Fruit fly (Drosophila melanogaster) whole organism, embryonic: Measurements from ENCODE around the gene dysc.

ENCODE experiments used
- Ada2b ChIP-seq: fragments of 200-800 bp; sonication (Bioruptor generic); IDR thresholded peaks from 2 replicates; pipeline ENCODE4 v1.3.6; 2022; ENCODE audit warnings: missing biosample characterization, missing genetic modification characterization
- CG10147 ChIP-seq: fragments of 200-800 bp; sonication (Bioruptor generic); optimal IDR thresholded peaks from 2 replicates; lab custom pipeline; 2019; ENCODE audit warnings: missing biosample characterization, mild to moderate bottlenecking, missing genetic modification characterization, moderate library complexity
- CG10366 ChIP-seq: fragments of 200-800 bp; sonication (Bioruptor generic); IDR thresholded peaks from 2 replicates; pipeline ENCODE4 v1.3.6; 2022; ENCODE audit warnings: missing biosample characterization, missing genetic modification characterization
- CG11093 ChIP-seq: fragments of 200-800 bp; sonication (Bioruptor generic); IDR thresholded peaks from 3 replicates; pipeline ENCODE4 v1.3.6; 2022; ENCODE audit warnings: missing biosample characterization, missing genetic modification characterization
- CG11504 ChIP-seq: fragments of 200-800 bp; sonication (Bioruptor generic); optimal IDR thresholded peaks from 3 replicates; lab custom pipeline; 2019; ENCODE audit warnings: missing biosample characterization, mild to moderate bottlenecking, missing genetic modification characterization, moderate library complexity
- CG11723 ChIP-seq: fragments of 200-800 bp; sonication (Bioruptor generic); optimal IDR thresholded peaks from 2 replicates; lab custom pipeline; 2017; ENCODE audit warnings: missing biosample characterization, mild to moderate bottlenecking, missing genetic modification characterization
- CG15269 ChIP-seq: fragments of 200-800 bp; sonication (Bioruptor generic); optimal IDR thresholded peaks from 2 replicates; lab custom pipeline; 2018; ENCODE audit warnings: missing biosample characterization, mild to moderate bottlenecking, missing genetic modification characterization, moderate library complexity
- CG17361 ChIP-seq: fragments of 200-800 bp; sonication (Bioruptor generic); IDR thresholded peaks from 3 replicates; pipeline ENCODE4 v1.3.6; 2022; ENCODE audit warnings: missing biosample characterization, missing genetic modification characterization
- CG17385 ChIP-seq: fragments of 200-800 bp; sonication (Bioruptor generic); optimal IDR thresholded peaks from 3 replicates; lab custom pipeline; 2018; ENCODE audit warnings: missing biosample characterization, mild to moderate bottlenecking, missing genetic modification characterization
- CG2120 ChIP-seq: fragments of 200-800 bp; sonication (Bioruptor generic); optimal IDR thresholded peaks from 3 replicates; lab custom pipeline; 2016; ENCODE audit warnings: missing biosample characterization, missing genetic modification characterization
- CG2678 ChIP-seq: fragments of 200-800 bp; sonication (Bioruptor generic); optimal IDR thresholded peaks from 3 replicates; lab custom pipeline; 2019; ENCODE audit warnings: missing biosample characterization, mild to moderate bottlenecking, missing genetic modification characterization, moderate library complexity
- CG30403 ChIP-seq: fragments of 200-800 bp; sonication (Bioruptor generic); optimal IDR thresholded peaks from 3 replicates; lab custom pipeline; 2016; ENCODE audit warnings: missing biosample characterization, missing genetic modification characterization
- CG3838 ChIP-seq: fragments of 200-800 bp; sonication (Bioruptor generic); optimal IDR thresholded peaks from 3 replicates; lab custom pipeline; 2016; ENCODE audit warnings: missing biosample characterization, missing genetic modification characterization
- CG4854 ChIP-seq: fragments of 200-800 bp; sonication (Bioruptor generic); optimal IDR thresholded peaks from 2 replicates; lab custom pipeline; 2016; ENCODE audit warnings: missing biosample characterization, missing genetic modification characterization, inconsistent platforms
- CG6791 ChIP-seq: fragments of 200-800 bp; sonication (Bioruptor generic); IDR thresholded peaks from 3 replicates; pipeline ENCODE4 v1.3.6; 2022; ENCODE audit warnings: missing biosample characterization, missing genetic modification characterization; ENCODE audit not compliant: partially characterized antibody
- CG7556 ChIP-seq: fragments of 200-800 bp; sonication (Bioruptor generic); optimal IDR thresholded peaks from 2 replicates; lab custom pipeline; 2017; ENCODE audit warnings: missing biosample characterization, mild to moderate bottlenecking, missing genetic modification characterization
- CG7745 ChIP-seq: fragments of 200-800 bp; sonication (Bioruptor generic); optimal IDR thresholded peaks from 2 replicates; lab custom pipeline; 2018; ENCODE audit warnings: missing biosample characterization, mild to moderate bottlenecking, missing genetic modification characterization, moderate library complexity
- CG7839 ChIP-seq: fragments of 200-800 bp; sonication (Bioruptor generic); optimal IDR thresholded peaks from 3 replicates; lab custom pipeline; 2018; ENCODE audit warnings: missing biosample characterization, mild to moderate bottlenecking, missing genetic modification characterization, moderate library complexity
- CG8765 ChIP-seq: fragments of 200-800 bp; sonication (Bioruptor generic); IDR thresholded peaks from 2 replicates; pipeline ENCODE4 v1.3.6; 2022; ENCODE audit warnings: missing biosample characterization, missing genetic modification characterization
- CG9437 ChIP-seq: fragments of 200-800 bp; sonication (Bioruptor generic); optimal IDR thresholded peaks from 2 replicates; lab custom pipeline; 2018; ENCODE audit warnings: missing biosample characterization, mild to moderate bottlenecking, missing genetic modification characterization
- CG9727 ChIP-seq: fragments of 200-800 bp; sonication (Bioruptor generic); optimal IDR thresholded peaks from 3 replicates; lab custom pipeline; 2017; ENCODE audit warnings: missing biosample characterization, mild to moderate bottlenecking, missing genetic modification characterization
- CHES-1-like ChIP-seq: fragments of 200-800 bp; sonication (Bioruptor generic); optimal IDR thresholded peaks from 2 replicates; lab custom pipeline; 2016; ENCODE audit warnings: missing biosample characterization, missing genetic modification characterization
- CoRest ChIP-seq: fragments of 200-800 bp; sonication (Bioruptor generic); optimal IDR thresholded peaks from 3 replicates; lab custom pipeline; 2018; ENCODE audit warnings: missing biosample characterization, mild to moderate bottlenecking, missing genetic modification characterization, moderate library complexity
- Deaf1 ChIP-seq: fragments of 200-800 bp; optimal IDR thresholded peaks from 3 replicates; lab custom pipeline; 2019; ENCODE audit warnings: missing biosample characterization, mild to moderate bottlenecking, missing genetic modification characterization, moderate library complexity
- Dfd ChIP-seq, 2 experiments: fragments of >200 bp; optimal IDR thresholded peaks; 2 replicates each; lab custom pipeline; 2017; ENCODE audit warnings: missing biosample characterization in 2 of 2, missing genetic modification characterization in 2 of 2
- Hr51 ChIP-seq, 2 experiments: fragments of 200-800 bp; sonication (Bioruptor generic); optimal IDR thresholded peaks; 2 replicates in 1 of 2; 3 replicates in 1 of 2; lab custom pipeline; 2016 to 2018; ENCODE audit warnings: missing biosample characterization in 2 of 2, missing genetic modification characterization in 2 of 2, mild to moderate bottlenecking in 1 of 2, moderate library complexity in 1 of 2
- Med ChIP-seq: fragments of 200-800 bp; sonication (Bioruptor generic); peaks from one replicate; lab custom pipeline; 2016; ENCODE audit warnings: missing biosample characterization, missing genetic modification characterization, mild to moderate bottlenecking, inconsistent platforms, moderate library complexity
- Meics ChIP-seq: fragments of 200-800 bp; sonication (Bioruptor generic); optimal IDR thresholded peaks from 2 replicates; lab custom pipeline; 2017; ENCODE audit warnings: missing biosample characterization, mild to moderate bottlenecking, missing genetic modification characterization
- Mrtf ChIP-seq: fragments of 200-800 bp; sonication (Bioruptor generic); IDR thresholded peaks from 3 replicates; pipeline ENCODE4 v1.3.6; 2022; ENCODE audit warnings: missing biosample characterization, missing genetic modification characterization
- Myb ChIP-seq: fragments of 200-800 bp; sonication (Bioruptor generic); optimal IDR thresholded peaks from 2 replicates; lab custom pipeline; 2016; ENCODE audit warnings: missing biosample characterization, missing genetic modification characterization
- PHDP ChIP-seq: fragments of 200-800 bp; sonication (Bioruptor generic); optimal IDR thresholded peaks from 3 replicates; lab custom pipeline; 2018; ENCODE audit warnings: missing biosample characterization, mild to moderate bottlenecking, missing genetic modification characterization, moderate library complexity
- Trl ChIP-seq, 3 experiments: fragments of >200 bp in 2 of 3; fragments of 200-800 bp in 1 of 3; sonication (Bioruptor generic) in 1 of 3; optimal IDR thresholded peaks; 2 replicates in 1 of 3; 3 replicates in 2 of 3; lab custom pipeline; 2016 to 2017; ENCODE audit warnings: missing biosample characterization in 1 of 3, missing genetic modification characterization in 1 of 3
- cg ChIP-seq: fragments of 200-800 bp; sonication (Bioruptor generic); optimal IDR thresholded peaks from 3 replicates; lab custom pipeline; 2019; ENCODE audit warnings: missing biosample characterization, mild to moderate bottlenecking, missing genetic modification characterization, moderate library complexity
- chinmo ChIP-seq: fragments of 200-800 bp; sonication (Bioruptor generic); IDR thresholded peaks from 4 replicates; pipeline ENCODE4 v1.3.6; 2022; ENCODE audit warnings: missing biosample characterization, missing genetic modification characterization; ENCODE audit not compliant: partially characterized antibody
- ci ChIP-seq: fragments of 200-800 bp; sonication (Bioruptor generic); IDR thresholded peaks from 3 replicates; pipeline ENCODE4 v1.3.6; 2022; ENCODE audit warnings: missing biosample characterization, missing genetic modification characterization
- crc ChIP-seq: fragments of 200-800 bp; sonication (Bioruptor generic); optimal IDR thresholded peaks from 2 replicates; lab custom pipeline; 2016; ENCODE audit warnings: missing biosample characterization, missing genetic modification characterization
- dmrt11E ChIP-seq: fragments of 200-800 bp; sonication (Bioruptor generic); optimal IDR thresholded peaks from 3 replicates; lab custom pipeline; 2018; ENCODE audit warnings: missing biosample characterization, mild to moderate bottlenecking, missing genetic modification characterization, moderate library complexity
- dmrt99B ChIP-seq: fragments of 200-800 bp; sonication (Bioruptor generic); optimal IDR thresholded peaks from 2 replicates; lab custom pipeline; 2018; ENCODE audit warnings: missing biosample characterization, mild to moderate bottlenecking, missing genetic modification characterization, moderate library complexity
- fd3F ChIP-seq: fragments of 200-800 bp; sonication (Bioruptor generic); optimal IDR thresholded peaks from 2 replicates; lab custom pipeline; 2018; ENCODE audit warnings: missing biosample characterization, mild to moderate bottlenecking, missing genetic modification characterization, moderate library complexity
- gem ChIP-seq: fragments of 200-800 bp; sonication (Bioruptor generic); optimal IDR thresholded peaks from 2 replicates; lab custom pipeline; 2019; ENCODE audit warnings: missing biosample characterization, mild to moderate bottlenecking, missing genetic modification characterization, moderate library complexity
- grau ChIP-seq: fragments of 200-800 bp; optimal IDR thresholded peaks from 3 replicates; lab custom pipeline; 2019; ENCODE audit warnings: missing biosample characterization, mild to moderate bottlenecking, missing genetic modification characterization, moderate library complexity
- grn ChIP-seq: fragments of 200-800 bp; sonication (Bioruptor generic); optimal IDR thresholded peaks from 3 replicates; lab custom pipeline; 2017; ENCODE audit warnings: missing biosample characterization, missing genetic modification characterization
- mam ChIP-seq: fragments of 200-800 bp; sonication (Bioruptor generic); optimal IDR thresholded peaks from 3 replicates; lab custom pipeline; 2016; ENCODE audit warnings: missing biosample characterization, missing genetic modification characterization
- phol ChIP-seq: fragments of 200-800 bp; sonication (Bioruptor generic); optimal IDR thresholded peaks from 3 replicates; lab custom pipeline; 2018; ENCODE audit warnings: missing biosample characterization, mild to moderate bottlenecking, missing genetic modification characterization, moderate library complexity
- ro ChIP-seq: fragments of 200-800 bp; sonication (Bioruptor generic); IDR thresholded peaks from 2 replicates; pipeline ENCODE4 v1.3.6; 2022; ENCODE audit warnings: missing biosample characterization, missing genetic modification characterization
- shn ChIP-seq: fragments of 200-800 bp; sonication (Bioruptor generic); optimal IDR thresholded peaks from 3 replicates; lab custom pipeline; 2016; ENCODE audit warnings: missing biosample characterization, missing genetic modification characterization
- vfl ChIP-seq: fragments of 200-800 bp; sonication (Bioruptor generic); optimal IDR thresholded peaks from 2 replicates; lab custom pipeline; 2016; ENCODE audit warnings: missing biosample characterization, missing genetic modification characterization
- z ChIP-seq: fragments of 200-800 bp; sonication (Bioruptor generic); IDR thresholded peaks from 3 replicates; pipeline ENCODE4 v1.3.6; 2022; ENCODE audit warnings: missing biosample characterization, missing genetic modification characterization

The dysc gene

DNA sequence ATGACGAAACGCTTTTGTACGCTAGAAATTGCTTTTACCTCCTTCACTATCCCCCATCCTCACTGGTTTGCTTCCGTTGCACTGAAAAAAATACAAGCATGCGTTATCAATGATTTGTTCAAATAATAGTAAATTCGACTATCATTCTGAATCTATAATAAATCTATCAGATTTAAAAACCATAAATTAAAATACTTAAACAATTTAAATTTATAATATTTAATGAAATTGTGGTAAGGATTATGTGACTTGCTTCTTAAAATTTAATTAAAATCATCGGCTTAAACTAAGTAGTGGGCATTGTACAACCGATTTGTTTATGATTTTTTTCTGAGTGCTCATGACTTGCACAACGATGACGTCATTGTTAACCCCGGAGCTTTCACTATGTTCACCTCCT lies 2.5 kb upstream of the dysc start (continued):
- no peak for TF ChIP-seq Dfd (GFP tag; optimal IDR thresholded peaks at IDR 0.05; lab: Kevin White, UChicago)
- TF ChIP-seq crc (GFP tag; lab: Kevin White, UChicago): no peak

DNA sequence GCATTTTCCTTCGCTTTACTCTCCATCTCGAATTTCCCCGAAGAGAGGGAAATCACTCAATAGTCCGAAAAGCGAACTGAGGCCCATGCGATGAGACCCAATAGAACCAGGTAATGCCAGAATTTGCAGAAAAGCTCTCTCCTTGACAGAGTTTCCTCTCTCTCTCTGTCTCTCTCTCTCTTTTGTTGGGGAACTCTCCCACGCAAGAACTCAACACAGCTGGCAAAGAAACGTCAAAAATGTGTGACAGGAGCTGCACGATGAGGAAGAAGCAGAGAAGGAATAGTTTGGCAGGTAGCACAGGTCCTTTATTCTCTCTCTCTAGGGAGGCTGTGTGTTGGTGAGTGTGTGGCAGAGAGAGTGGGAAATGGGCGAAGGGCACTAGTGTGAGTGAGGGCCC lies 1.4 kb upstream of the dysc start:
- TF ChIP-seq cg (GFP tag; lab: Kevin White, UChicago): peak; percentile 21
- TF ChIP-seq Med (GFP tag; lab: Kevin White, UChicago): peak; percentile 39
- TF ChIP-seq Deaf1 (tag; lab: Kevin White, UChicago): peak; percentile 42
- TF ChIP-seq Trl (optimal IDR thresholded peaks at IDR 0.05; lab: Kevin White, UChicago): peak; percentile 63 to 90
- no peak for TF ChIP-seq Trl (GFP tag; optimal IDR thresholded peaks at IDR 0.05; lab: Kevin White, UChicago)
- peak; percentile 60 for TF ChIP-seq CG17385 (GFP tag; lab: Kevin White, UChicago)
- no peak for TF ChIP-seq Mrtf (GFP tag; lab: Robert Waterston, UW)
- no peak for TF ChIP-seq CHES-1-like (GFP tag; lab: Kevin White, UChicago)
- no peak for TF ChIP-seq CG7745 (tag; lab: Kevin White, UChicago)
- TF ChIP-seq ci (GFP tag; lab: Robert Waterston, UW): 0 out of 3 replicates have a peak, but pooled peaks have one; percentile 12
- TF ChIP-seq CG10366 (GFP tag; lab: Robert Waterston, UW): no peak
- 0 out of 4 replicates have a peak, but pooled peaks have one; percentile 64 for TF ChIP-seq chinmo (GFP tag; lab: Robert Waterston, UW)
- 0 out of 3 replicates have a peak, but pooled peaks have one; percentile 45 for TF ChIP-seq CG6791 (GFP tag; lab: Robert Waterston, UW)
- no peak for TF ChIP-seq CG4854 (GFP tag; lab: Kevin White, UChicago)
- no peak for TF ChIP-seq CG3838
- no peak for TF ChIP-seq Ada2b
- TF ChIP-seq z: peak; percentile 79
- TF ChIP-seq ro (GFP tag; lab: Robert Waterston, UW): no peak
- TF ChIP-seq CG11093: no peak
- no peak for TF ChIP-seq dmrt11E (tag; lab: Kevin White, UChicago)

DNA sequence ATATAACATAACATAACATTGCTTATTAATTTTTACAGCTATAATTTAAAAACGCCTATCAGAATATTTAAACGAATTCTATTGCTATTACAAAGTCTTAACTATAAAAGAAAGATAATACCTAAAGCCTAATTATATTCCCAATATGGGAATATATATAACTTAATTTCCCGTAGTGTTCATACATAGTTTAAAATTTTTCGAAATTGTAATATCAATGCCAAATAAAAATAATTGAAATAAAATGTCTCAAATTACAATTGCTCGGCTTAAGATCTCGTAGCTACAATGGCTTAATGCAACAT lies 937 bp upstream of the dysc start:
- TF ChIP-seq grn (GFP tag; lab: Kevin White, UChicago): no peak
- TF ChIP-seq CG2678 (tag; lab: Kevin White, UChicago): peak; percentile 60
- TF ChIP-seq dmrt99B (tag; lab: Kevin White, UChicago): peak; percentile 32
- peak; percentile 24 for TF ChIP-seq CoRest (tag; lab: Kevin White, UChicago)
- peak; percentile 22 for TF ChIP-seq CG2120 (GFP tag; lab: Kevin White, UChicago)
- TF ChIP-seq shn: no peak
- no peak for TF ChIP-seq mam (GFP tag; lab: Kevin White, UChicago)
- peak; percentile 44 for TF ChIP-seq CG7839 (tag; lab: Kevin White, UChicago)
- TF ChIP-seq vfl (GFP tag; lab: Kevin White, UChicago): no peak
- no peak for TF ChIP-seq CG11723 (GFP tag; lab: Kevin White, UChicago)
- peak; percentile 33; the same call in 1 of the 3 replicates for TF ChIP-seq CG17361 (GFP tag; lab: Robert Waterston, UW)
- no peak for TF ChIP-seq Myb (GFP tag; lab: Kevin White, UChicago)
- TF ChIP-seq CG15269 (tag; lab: Kevin White, UChicago): peak; percentile 1
- peak; percentile 17 for TF ChIP-seq PHDP (tag; lab: Kevin White, UChicago)
- TF ChIP-seq CG11504 (tag; lab: Kevin White, UChicago): peak; percentile 46
- no peak for TF ChIP-seq CG10366 (GFP tag; lab: Robert Waterston, UW)
- peak; percentile 35 for TF ChIP-seq CG7556 (GFP tag; lab: Kevin White, UChicago)
- peak; percentile 8 for TF ChIP-seq CG9727 (GFP tag; lab: Kevin White, UChicago)
- TF ChIP-seq gem (tag; lab: Kevin White, UChicago): peak; percentile 48
- TF ChIP-seq phol (tag; lab: Kevin White, UChicago): peak; percentile 6
- peak in 1 of 2 experiments; percentile 57 for TF ChIP-seq Hr51 (GFP tag; optimal IDR thresholded peaks at IDR 0.05; lab: Kevin White, UChicago)
- TF ChIP-seq grau (tag; lab: Kevin White, UChicago): peak; percentile 51
- no peak for TF ChIP-seq CG8765 (GFP tag; lab: Robert Waterston, UW)
- peak; percentile 17 for TF ChIP-seq CG10147
- peak; percentile 16 for TF ChIP-seq fd3F (GFP tag; lab: Kevin White, UChicago)
- peak; percentile 33 for TF ChIP-seq CG30403 (GFP tag; lab: Kevin White, UChicago)
- peak; percentile 84 for TF ChIP-seq CG9437 (GFP tag; lab: Kevin White, UChicago)
- TF ChIP-seq Meics (GFP tag; lab: Kevin White, UChicago): peak; percentile 34
